Worm (Caenorhabditis elegans): ENCODE data around the gene tag-297.

The tag-297 gene

ce11 chrII:14591699-14592098 is 35.7 kb upstream of the tag-297 start, which contains the start of gene C01G12.7:
C01G12.7 (minus strand) TSS chrII:14591893.
- 0 out of 2 replicates have a peak, but pooled peaks have one; percentile 13 for TF ChIP-seq nhr-42 (GFP tag; IDR thresholded peaks at IDR 0.05)
- no peak for TF ChIP-seq tag-97 (GFP tag; IDR thresholded peaks at IDR 0.05)
- TF ChIP-seq lin-1 (GFP tag; IDR thresholded peaks at IDR 0.05), result no peak

- TF ChIP-seq lsy-2 (tag; optimal IDR thresholded peaks at IDR 0.05) (no peak), daf-19 (GFP tag; conservative IDR thresholded peaks at IDR 0.05) (no peak), daf-8 (GFP tag; IDR thresholded peaks at IDR 0.05) (no peak), madf-5 (GFP tag; IDR thresholded peaks at IDR 0.05) (no peak), aha-1 (tag) (peak; percentile 67), zip-11 (GFP tag; IDR thresholded peaks at IDR 0.05) (no peak), dmd-8 (GFP tag; IDR thresholded peaks at IDR 0.05) (no peak), unc-62 (GFP tag; optimal IDR thresholded peaks at IDR 0.05 in 1 of 2) (peak in 1 of 2 experiments; percentile 58), unc-62 (tag; optimal IDR thresholded peaks at IDR 0.05) (no peak), ctbp-1 (GFP tag; IDR thresholded peaks at IDR 0.05) (no peak), nhr-10 (tag; optimal IDR thresholded peaks at IDR 0.05) (no peak), ztf-7 (tag; optimal IDR thresholded peaks at IDR 0.05) (no peak), hif-1 (tag; optimal IDR thresholded peaks at IDR 0.05) (no peak), snpc-1.2 (GFP tag; IDR thresholded peaks at IDR 0.05) (no peak), nhr-11 (tag; optimal IDR thresholded peaks at IDR 0.05) (peak; percentile 64), zip-2 (tag; optimal IDR thresholded peaks at IDR 0.05) (no peak)
These were observed 34.8 kb upstream of the tag-297 start for ce11 chrII:14592629-14593028.

ce11 chrII:14593281-14593680 is 34.1 kb upstream of the tag-297 start, which contains the start of gene catp-4:
catp-4 (plus strand) TSS chrII:14593581.
- TF ChIP-seq cey-2 (tag; optimal IDR thresholded peaks at IDR 0.05; ENCODE audit: borderline replicate concordance, insufficient read depth) (no peak), lin-15B (tag; optimal IDR thresholded peaks at IDR 0.05) (no peak), Y5F2A.4 (GFP tag; optimal IDR thresholded peaks at IDR 0.05) (no peak), fkh-10 (GFP tag; optimal IDR thresholded peaks at IDR 0.05) (no peak)

ce11 chrII:14597788-14598187 is 29.6 kb upstream of the tag-297 start:
- no peak for TF ChIP-seq lin-39 (tag; optimal IDR thresholded peaks at IDR 0.05)
- no peak for TF ChIP-seq ceh-44 (GFP tag; IDR thresholded peaks at IDR 0.05)
- no peak for TF ChIP-seq daf-16 (GFP tag; optimal IDR thresholded peaks at IDR 0.05)
- TF ChIP-seq daf-16 (tag; optimal IDR thresholded peaks at IDR 0.05), result peak; percentile 48
- no peak for TF ChIP-seq tra-1 (GFP tag; IDR thresholded peaks at IDR 0.05)
- no peak for TF ChIP-seq snpc-1.2 (GFP tag; IDR thresholded peaks at IDR 0.05)
- TF ChIP-seq dmd-6 (GFP tag; IDR thresholded peaks at IDR 0.05), result no peak
- TF ChIP-seq lim-7 (GFP tag; IDR thresholded peaks at IDR 0.05), result no peak
- peak; percentile 45 for TF ChIP-seq aha-1 (tag)
- peak; percentile 3 for TF ChIP-seq nhr-28 (tag; optimal IDR thresholded peaks at IDR 0.05)
- no peak for TF ChIP-seq nhr-237 (tag; optimal IDR thresholded peaks at IDR 0.05)
- no peak for TF ChIP-seq fkh-10 (GFP tag; optimal IDR thresholded peaks at IDR 0.05)
- no peak for TF ChIP-seq lsy-2 (tag; optimal IDR thresholded peaks at IDR 0.05)
- no peak for TF ChIP-seq egl-43 (GFP tag; IDR thresholded peaks at IDR 0.05)

- TF ChIP-seq nhr-48 (tag; optimal IDR thresholded peaks at IDR 0.05), result peak; percentile 68
- TF ChIP-seq dmd-6 (GFP tag; IDR thresholded peaks at IDR 0.05), result peak; percentile 77
- no peak for TF ChIP-seq ZK337.2 (GFP tag; IDR thresholded peaks at IDR 0.05)
- no peak for TF ChIP-seq cey-2 (tag; optimal IDR thresholded peaks at IDR 0.05; ENCODE audit: borderline replicate concordance, insufficient read depth)
- TF ChIP-seq daf-19 (GFP tag; conservative IDR thresholded peaks at IDR 0.05), result no peak
- peak; percentile 92 for TF ChIP-seq mdt-29 (GFP tag; IDR thresholded peaks at IDR 0.05)
- TF ChIP-seq mes-2 (tag; optimal IDR thresholded peaks at IDR 0.05; ENCODE audit: poor library complexity, severe bottlenecking), result peak; percentile 56
- TF ChIP-seq hmg-1.1 (GFP tag; IDR thresholded peaks at IDR 0.05), result peak; percentile 59
- peak; percentile 21 for TF ChIP-seq dpl-1 (GFP tag; optimal IDR thresholded peaks at IDR 0.05)
- peak; percentile 45 for TF ChIP-seq pqm-1 (tag; optimal IDR thresholded peaks at IDR 0.05)
- TF ChIP-seq php-3 (GFP tag; IDR thresholded peaks at IDR 0.05), result peak; percentile 51
- peak in 1 of 2 experiments; percentile 86 for TF ChIP-seq lsy-2 (tag; optimal IDR thresholded peaks at IDR 0.05)
- peak; percentile 95 for TF ChIP-seq nhr-77 (tag; optimal IDR thresholded peaks at IDR 0.05)
- peak; percentile 97 for TF ChIP-seq hlh-30 (tag; optimal IDR thresholded peaks at IDR 0.05; ENCODE audit: insufficient read depth)
- TF ChIP-seq tra-1 (GFP tag; IDR thresholded peaks at IDR 0.05), result 0 out of 2 replicates have a peak, but pooled peaks have one; percentile 29
- no peak for TF ChIP-seq F49E8.2 (tag; optimal IDR thresholded peaks at IDR 0.05; ENCODE audit: borderline replicate concordance)
- peak; percentile 58; the same call in 1 of the 2 replicates for TF ChIP-seq lin-1 (GFP tag; IDR thresholded peaks at IDR 0.05)
- TF ChIP-seq mdl-1 (tag; optimal IDR thresholded peaks at IDR 0.05), result peak in 1 of 2 experiments; percentile 75
These were observed 29.1 kb upstream of the tag-297 start for ce11 chrII:14598367-14598766.

Measured in whole organism, L4 larva.